Fruit fly (Drosophila melanogaster): ENCODE results near the gene Ubi-p5E.

DNA sequence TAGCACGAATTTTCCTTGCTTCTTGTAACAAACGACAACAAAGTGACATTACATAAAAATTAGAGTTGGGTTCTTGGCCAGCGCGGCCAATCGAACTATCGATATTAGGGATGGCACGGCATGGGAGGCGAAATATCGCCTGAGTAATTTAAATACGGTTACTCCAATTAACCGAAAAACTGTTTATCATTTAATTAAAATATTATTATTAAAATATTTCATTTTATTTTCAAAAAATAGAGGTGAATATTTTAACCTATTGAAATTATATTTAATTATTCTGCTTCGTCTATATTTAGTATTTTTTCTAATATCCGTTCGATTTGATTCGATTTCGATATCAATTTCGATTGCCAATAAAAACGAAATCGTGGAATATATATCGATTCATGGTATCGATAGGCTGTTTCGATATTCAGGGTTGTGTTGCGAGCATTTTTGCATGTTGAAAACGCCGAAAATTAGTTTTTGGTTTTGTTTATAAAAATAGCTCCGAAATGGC is 24.0 kb downstream of the Ubi-p5E start, which contains the start of the genes Rbcn-3A and Spx:
- TF ChIP-seq pan (optimal IDR thresholded peaks at IDR 0.05) (no peak), EcR (GFP tag; optimal IDR thresholded peaks at IDR 0.05) (no peak), psq (optimal IDR thresholded peaks at IDR 0.05) (no peak), usp (GFP tag; optimal IDR thresholded peaks at IDR 0.05) (no peak), CG8478 (optimal IDR thresholded peaks at IDR 0.05) (no peak), Dll (optimal IDR thresholded peaks at IDR 0.05) (no peak)
